Worm (Caenorhabditis elegans): ENCODE data around the gene F55C9.6.

Gene F55C9.6

ce11 chrV:19311391-19311790, 14.8 kb upstream of the F55C9.6 start, which contains the start of gene C43D7.8:
C43D7.8 (minus strand) TSS chrV:19311491.
- TF ChIP-seq fos-1 (tag; optimal IDR thresholded peaks at IDR 0.05) = no peak
- no peak for TF ChIP-seq T26A8.4 (GFP tag; IDR thresholded peaks at IDR 0.05)
- no peak for TF ChIP-seq pha-4 (GFP tag; IDR thresholded peaks at IDR 0.05)
- no peak for TF ChIP-seq pha-4 (tag; optimal IDR thresholded peaks at IDR 0.05)
- no peak for TF ChIP-seq aha-1 (tag)
- no peak for TF ChIP-seq F37D6.2 (tag; optimal IDR thresholded peaks at IDR 0.05)
- TF ChIP-seq nhr-41 (GFP tag; IDR thresholded peaks at IDR 0.05) = no peak
- TF ChIP-seq ZK337.2 (GFP tag; IDR thresholded peaks at IDR 0.05) = no peak
- no peak for TF ChIP-seq daf-12 (tag; optimal IDR thresholded peaks at IDR 0.05)
- TF ChIP-seq lsy-2 (tag; optimal IDR thresholded peaks at IDR 0.05) = no peak

ce11 chrV:19309591-19309990, 13.0 kb upstream of the F55C9.6 start, which contains the start of gene F55C9.11:
F55C9.11 (minus strand) TSS chrV:19309691.
- no peak for TF ChIP-seq hmg-1.1 (GFP tag; IDR thresholded peaks at IDR 0.05)
- peak in 1 of 2 experiments; percentile 62 for TF ChIP-seq unc-62 (GFP tag; optimal IDR thresholded peaks at IDR 0.05 in 1 of 2)
- no peak for TF ChIP-seq unc-62 (tag; optimal IDR thresholded peaks at IDR 0.05)
- no peak for TF ChIP-seq snpc-1.2 (GFP tag; IDR thresholded peaks at IDR 0.05)
- TF ChIP-seq daf-8 (GFP tag; IDR thresholded peaks at IDR 0.05) = no peak

ce11 chrV:19308137-19308536, 11.5 kb upstream of the F55C9.6 start:
- TF ChIP-seq aha-1 (tag) (peak; percentile 45), tra-1 (GFP tag; IDR thresholded peaks at IDR 0.05) (no peak), set-16 (GFP tag; IDR thresholded peaks at IDR 0.05) (peak; percentile 69)

ce11 chrV:19306906-19307305, 10.3 kb upstream of the F55C9.6 start, which contains the start of gene F55C9.15:
F55C9.15 (minus strand) TSS chrV:19307006.
- no peak for TF ChIP-seq ceh-32 (tag; optimal IDR thresholded peaks at IDR 0.05; ENCODE audit: poor library complexity)
- no peak for TF ChIP-seq pqm-1 (tag; optimal IDR thresholded peaks at IDR 0.05)
- TF ChIP-seq ces-1 (GFP tag; optimal IDR thresholded peaks at IDR 0.05) = no peak
- no peak for TF ChIP-seq unc-62 (GFP tag; optimal IDR thresholded peaks at IDR 0.05 in 1 of 2)
- no peak for TF ChIP-seq unc-62 (tag; optimal IDR thresholded peaks at IDR 0.05)
- no peak for TF ChIP-seq lsy-2 (tag; optimal IDR thresholded peaks at IDR 0.05)
- TF ChIP-seq T20F7.1 (GFP tag; optimal IDR thresholded peaks at IDR 0.05) = no peak
- TF ChIP-seq ceh-82 (tag; optimal IDR thresholded peaks at IDR 0.05) = no peak
- no peak for TF ChIP-seq aly-2 (tag; optimal IDR thresholded peaks at IDR 0.05)
- no peak for TF ChIP-seq lin-13 (GFP tag; optimal IDR thresholded peaks at IDR 0.05)
- TF ChIP-seq jun-1 (tag; optimal IDR thresholded peaks at IDR 0.05) = no peak

ce11 chrV:19303589-19304174, 7.1 kb upstream of the F55C9.6 start, which contains the start of the genes fbxb-63 and fbxb-61:
fbxb-63 (minus strand) TSS chrV:19303730.
fbxb-61 (plus strand) TSS chrV:19304124.
- TF ChIP-seq aha-1 (tag) = peak; percentile 58
- peak; percentile 25 for TF ChIP-seq ceh-28 (tag; optimal IDR thresholded peaks at IDR 0.05)
- no peak for TF ChIP-seq dmd-6 (GFP tag; IDR thresholded peaks at IDR 0.05)
- TF ChIP-seq F37D6.2 (tag; optimal IDR thresholded peaks at IDR 0.05) = no peak

- no peak for TF ChIP-seq ceh-20 (GFP tag; IDR thresholded peaks at IDR 0.05)
- TF ChIP-seq Y75B8A.6 (GFP tag; IDR thresholded peaks at IDR 0.05) = no peak
- no peak for TF ChIP-seq nhr-6 (tag; optimal IDR thresholded peaks at IDR 0.05)
- TF ChIP-seq dmd-9 (GFP tag; IDR thresholded peaks at IDR 0.05) = no peak
- TF ChIP-seq mes-2 (tag; optimal IDR thresholded peaks at IDR 0.05; ENCODE audit: poor library complexity, severe bottlenecking) = no peak
Measured at ce11 chrV:19301934-19302333, 5.3 kb upstream of the F55C9.6 start, which contains the start of gene fbxb-62. fbxb-62 (minus strand) TSS chrV:19302034.

All from whole organism, L4 larva.